Fruit fly (Drosophila melanogaster) whole organism, wandering third instar larva: Measurements from ENCODE around the gene SuUR.

Source experiments
- CrebA ChIP-seq: fragments of 200-800 bp; sonication (Bioruptor generic); optimal IDR thresholded peaks from 2 replicates; lab custom pipeline; 2016; ENCODE audit warnings: missing biosample characterization, mild to moderate bottlenecking, missing genetic modification characterization, borderline replicate concordance
- GATAd ChIP-seq: sonication (Bioruptor generic); optimal IDR thresholded peaks from 2 replicates; lab custom pipeline; 2016; ENCODE audit warnings: missing biosample characterization, missing genetic modification characterization
- Hr78 ChIP-seq: fragments of >200 bp; optimal IDR thresholded peaks from 2 replicates; lab custom pipeline; 2017; ENCODE audit warnings: missing biosample characterization, missing genetic modification characterization
- Hr83 ChIP-seq: fragments of 200-300 bp; sonication (Bioruptor generic); optimal IDR thresholded peaks from 2 replicates; lab custom pipeline; 2016; ENCODE audit warnings: missing biosample characterization, mild to moderate bottlenecking, missing genetic modification characterization, moderate library complexity; ENCODE audit not compliant: poor library complexity, severe bottlenecking
- N ChIP-seq: fragments of >200 bp; optimal IDR thresholded peaks from 2 replicates; lab custom pipeline; 2018; ENCODE audit warnings: missing biosample characterization, missing external identifiers, missing genetic modification characterization
- OdsH ChIP-seq: fragments of 200-800 bp; sonication (Bioruptor generic); optimal IDR thresholded peaks from 2 replicates; lab custom pipeline; 2016; ENCODE audit warnings: missing biosample characterization, mild to moderate bottlenecking, missing genetic modification characterization
- Vsx2 ChIP-seq: fragments of 200-300, 225-300 bp; sonication (Bioruptor generic); optimal IDR thresholded peaks from 2 replicates; lab custom pipeline; 2018; ENCODE audit warnings: missing biosample characterization, missing genetic modification characterization; ENCODE audit not compliant: partially characterized antibody
- foxo ChIP-seq, 2 experiments: fragments of 200-800 bp; sonication (Bioruptor generic); optimal IDR thresholded peaks; 2 replicates in 1 of 2; 3 replicates in 1 of 2; lab custom pipeline; 2016 to 2017; ENCODE audit warnings: missing biosample characterization in 2 of 2, missing genetic modification characterization in 2 of 2
- fru ChIP-seq: fragments of 200-800 bp; sonication (Bioruptor generic); optimal IDR thresholded peaks from 3 replicates; lab custom pipeline; 2016; ENCODE audit warnings: missing biosample characterization, mild to moderate bottlenecking, missing genetic modification characterization
- jim ChIP-seq: fragments of 175-275, 200-325 bp; sonication (Bioruptor generic); optimal IDR thresholded peaks from 2 replicates; lab custom pipeline; 2016; ENCODE audit warnings: missing biosample characterization, mild to moderate bottlenecking, missing genetic modification characterization
- lola ChIP-seq: fragments of >200 bp; optimal IDR thresholded peaks from 2 replicates; lab custom pipeline; 2017; ENCODE audit warnings: missing biosample characterization, missing genetic modification characterization
- psq ChIP-seq: fragments of 200-800 bp; sonication (Bioruptor generic); optimal IDR thresholded peaks from 3 replicates; lab custom pipeline; 2017; ENCODE audit warnings: missing biosample characterization, mild to moderate bottlenecking, missing genetic modification characterization, moderate library complexity
- usp ChIP-seq: fragments of >200 bp; optimal IDR thresholded peaks from 2 replicates; lab custom pipeline; 2017; ENCODE audit warnings: missing biosample characterization, missing genetic modification characterization

DNA sequence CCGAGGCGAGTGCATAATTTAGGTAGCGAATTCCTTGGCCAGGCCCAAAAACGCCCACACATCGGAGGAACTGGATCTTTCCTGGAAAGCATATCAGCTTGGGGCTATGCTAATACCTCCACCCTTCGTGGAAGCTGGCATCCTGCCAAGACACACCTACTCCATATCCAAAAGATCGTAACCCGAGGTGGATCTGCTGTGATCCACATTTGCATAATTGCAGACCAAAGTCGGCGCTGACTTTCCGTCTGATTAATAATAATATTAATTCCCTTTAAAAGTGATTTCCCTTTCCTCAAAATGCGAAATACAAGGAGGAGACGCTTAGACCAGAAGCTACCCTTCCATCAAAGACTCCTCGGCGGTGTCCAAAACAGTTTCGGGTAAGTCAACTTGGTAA is 39.5 kb upstream of the SuUR start, which contains the start of gene CG32079:
- TF ChIP-seq fru (GFP tag; lab: Kevin White, UChicago) = no peak
- no peak for TF ChIP-seq GATAd (GFP tag; lab: Kevin White, UChicago)
- no peak for TF ChIP-seq Hr78 (GFP tag; lab: Kevin White, UChicago)
- no peak for TF ChIP-seq Vsx2 (GFP tag; lab: Kevin White, UChicago)
- no peak for TF ChIP-seq psq (GFP tag; lab: Kevin White, UChicago)
- no peak for TF ChIP-seq CrebA (GFP tag; lab: Kevin White, UChicago)
- TF ChIP-seq lola (GFP tag; lab: Kevin White, UChicago) = no peak
- no peak for TF ChIP-seq OdsH (GFP tag; lab: Kevin White, UChicago)
- TF ChIP-seq jim (GFP tag; lab: Kevin White, UChicago) = no peak
- TF ChIP-seq usp = no peak
- no peak for TF ChIP-seq foxo (GFP tag; optimal IDR thresholded peaks at IDR 0.05; lab: Kevin White, UChicago)
- TF ChIP-seq Hr83 = no peak
- TF ChIP-seq N (GFP tag; lab: Kevin White, UChicago) = no peak
